Fruit fly (Drosophila melanogaster): ENCODE measurements around the gene Eig71Eb.
A peak's percentile ranks its signal among the peaks of the same experiment; 100 is the strongest.

Eig71Eb gene

DNA sequence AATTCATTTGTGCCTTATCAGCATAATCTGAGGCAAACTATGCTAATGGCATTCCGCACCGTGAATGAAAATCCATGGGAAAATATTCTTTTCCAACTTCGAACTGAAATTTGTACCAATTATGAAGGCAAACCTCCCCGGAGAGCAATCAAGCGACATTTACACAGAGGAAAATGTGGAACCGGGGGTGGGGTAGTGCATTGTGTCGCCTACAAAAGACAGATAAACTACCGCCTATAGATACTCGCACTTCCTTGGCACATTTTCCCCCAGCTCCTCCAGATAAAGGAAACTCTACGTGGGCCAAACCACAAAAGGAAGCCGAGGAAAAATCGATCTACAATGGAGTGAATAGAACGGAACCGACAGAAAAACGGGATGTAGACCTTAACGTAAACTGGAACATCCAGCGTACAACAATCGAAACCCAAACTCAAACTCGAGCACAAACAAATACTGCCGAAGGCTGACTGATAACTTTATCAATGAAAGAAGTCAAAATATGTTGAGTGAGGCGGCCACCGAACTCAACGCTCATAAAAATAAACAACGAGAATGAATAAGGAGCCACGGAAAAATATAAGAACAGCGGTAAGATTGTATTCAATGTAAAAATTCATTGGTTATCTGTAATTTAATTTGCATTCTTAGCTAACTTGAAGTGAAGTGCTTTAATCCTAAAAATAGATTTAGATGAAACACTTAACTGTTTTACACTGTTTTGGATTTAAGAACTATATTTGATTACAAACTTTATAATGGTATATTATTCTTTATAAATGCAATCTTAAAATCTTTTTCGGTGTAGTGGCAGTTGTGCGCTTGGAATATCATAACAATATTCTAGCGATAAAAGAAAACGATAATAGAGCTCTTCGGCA lies 41.2 kb downstream of the Eig71Eb start (continued):
- TF ChIP-seq CG12219 (GFP tag; optimal IDR thresholded peaks at IDR 0.05) (no peak), Ptx1 (GFP tag; IDR thresholded peaks at IDR 0.05) (peak; percentile 8; the same call in 1 of the 2 replicates), sima (GFP tag; optimal IDR thresholded peaks at IDR 0.05) (no peak), aop (GFP tag; IDR thresholded peaks at IDR 0.05) (no peak), CG17361 (GFP tag; IDR thresholded peaks at IDR 0.05) (peak; percentile 53; the same call in 1 of the 3 replicates), CG9437 (GFP tag; optimal IDR thresholded peaks at IDR 0.05) (peak; percentile 13), Nf-YA (GFP tag; IDR thresholded peaks at IDR 0.05) (no peak; the same call in 1 of the 2 replicates), grau (tag; optimal IDR thresholded peaks at IDR 0.05) (peak; percentile 60), hth (optimal IDR thresholded peaks at IDR 0.05) (no peak), Usf (GFP tag; optimal IDR thresholded peaks at IDR 0.05) (no peak), CG31365 (tag; optimal IDR thresholded peaks at IDR 0.05) (no peak), lov (optimal IDR thresholded peaks at IDR 0.05) (no peak), lov (GFP tag; IDR thresholded peaks at IDR 0.05) (no peak), CG8478 (optimal IDR thresholded peaks at IDR 0.05) (no peak), CG17186 (GFP tag; optimal IDR thresholded peaks at IDR 0.05) (no peak), B-H2 (GFP tag; optimal IDR thresholded peaks at IDR 0.05) (no peak), Dp (GFP tag; optimal IDR thresholded peaks at IDR 0.05) (no peak), CG18764 (GFP tag; optimal IDR thresholded peaks at IDR 0.05) (peak; percentile 37), CG1832 (GFP tag; optimal IDR thresholded peaks at IDR 0.05) (no peak), MBD-R2 (GFP tag; IDR thresholded peaks at IDR 0.05) (no peak), HmgD (GFP tag; optimal IDR thresholded peaks at IDR 0.05) (no peak), zfh2 (GFP tag; optimal IDR thresholded peaks at IDR 0.05) (no peak), CoRest (tag; optimal IDR thresholded peaks at IDR 0.05) (peak; percentile 44), zf30C (GFP tag; optimal IDR thresholded peaks at IDR 0.05) (peak; percentile 53), scrt (GFP tag; optimal IDR thresholded peaks at IDR 0.05) (peak; percentile 18), slou (GFP tag; optimal IDR thresholded peaks at IDR 0.05) (no peak), abd-A (tag; optimal IDR thresholded peaks at IDR 0.05) (peak; percentile 10), CG34224 (GFP tag; IDR thresholded peaks at IDR 0.05; ENCODE audit: partially characterized antibody) (no peak), hbn (GFP tag; IDR thresholded peaks at IDR 0.05; ENCODE audit: partially characterized antibody) (no peak), CG30431 (GFP tag; optimal IDR thresholded peaks at IDR 0.05) (no peak), CG31224 (GFP tag; IDR thresholded peaks at IDR 0.05) (no peak), nom (GFP tag; optimal IDR thresholded peaks at IDR 0.05) (no peak), Mes4 (GFP tag; optimal IDR thresholded peaks at IDR 0.05) (no peak), Ada2b (GFP tag; IDR thresholded peaks at IDR 0.05) (peak; percentile 44), Dip3 (GFP tag; optimal IDR thresholded peaks at IDR 0.05) (no peak), gsb (GFP tag; IDR thresholded peaks at IDR 0.05) (no peak), Asciz (GFP tag; optimal IDR thresholded peaks at IDR 0.05) (no peak), CG10431 (GFP tag; optimal IDR thresholded peaks at IDR 0.05) (no peak), CG4424 (GFP tag; optimal IDR thresholded peaks at IDR 0.05) (peak; percentile 40), chm (GFP tag; IDR thresholded peaks at IDR 0.05) (no peak), Atf3 (GFP tag; optimal IDR thresholded peaks at IDR 0.05) (no peak), rib (GFP tag; IDR thresholded peaks at IDR 0.05) (no peak), Optix (GFP tag; IDR thresholded peaks at IDR 0.05) (no peak), eve (GFP tag; optimal IDR thresholded peaks at IDR 0.05) (no peak), CG7357 (GFP tag; IDR thresholded peaks at IDR 0.05) (no peak), toy (GFP tag; IDR thresholded peaks at IDR 0.05) (no peak), Spps (tag; optimal IDR thresholded peaks at IDR 0.05) (peak; percentile 12), HLH3B (GFP tag; IDR thresholded peaks at IDR 0.05) (0 out of 2 replicates have a peak, but pooled peaks have one; percentile 17), CG13624 (GFP tag; optimal IDR thresholded peaks at IDR 0.05) (no peak), CG33213 (GFP tag; optimal IDR thresholded peaks at IDR 0.05) (no peak), Myb (GFP tag; optimal IDR thresholded peaks at IDR 0.05) (no peak)

All from whole organism, embryonic.